Worm (Caenorhabditis elegans) whole organism, L3 larva: ENCODE measurements around the gene ZC513.3.

Experiments
- ama-1 ChIP-seq: fragments of 150-350 bp; optimal IDR thresholded peaks from 2 replicates; lab custom pipeline; 2018
- unc-62 ChIP-seq: fragments of 150-350 bp; sonication (generic microtip); optimal IDR thresholded peaks from 4 replicates; lab custom pipeline; 2014; ENCODE audit warnings: missing biosample characterization, missing genetic modification reagents, missing genetic modification characterization

- TF ChIP-seq ama-1 (no peak), unc-62 (peak; percentile 50)
These were observed 45.8 kb upstream of the ZC513.3 start, which contains the start of gene Y97E10AR.1 for ce11 chrV:8000929-8001513.
